Fruit fly (Drosophila melanogaster): ENCODE data around the gene Reph.
A peak's percentile ranks its signal among the peaks of the same experiment; 100 is the strongest.

The Reph gene

DNA sequence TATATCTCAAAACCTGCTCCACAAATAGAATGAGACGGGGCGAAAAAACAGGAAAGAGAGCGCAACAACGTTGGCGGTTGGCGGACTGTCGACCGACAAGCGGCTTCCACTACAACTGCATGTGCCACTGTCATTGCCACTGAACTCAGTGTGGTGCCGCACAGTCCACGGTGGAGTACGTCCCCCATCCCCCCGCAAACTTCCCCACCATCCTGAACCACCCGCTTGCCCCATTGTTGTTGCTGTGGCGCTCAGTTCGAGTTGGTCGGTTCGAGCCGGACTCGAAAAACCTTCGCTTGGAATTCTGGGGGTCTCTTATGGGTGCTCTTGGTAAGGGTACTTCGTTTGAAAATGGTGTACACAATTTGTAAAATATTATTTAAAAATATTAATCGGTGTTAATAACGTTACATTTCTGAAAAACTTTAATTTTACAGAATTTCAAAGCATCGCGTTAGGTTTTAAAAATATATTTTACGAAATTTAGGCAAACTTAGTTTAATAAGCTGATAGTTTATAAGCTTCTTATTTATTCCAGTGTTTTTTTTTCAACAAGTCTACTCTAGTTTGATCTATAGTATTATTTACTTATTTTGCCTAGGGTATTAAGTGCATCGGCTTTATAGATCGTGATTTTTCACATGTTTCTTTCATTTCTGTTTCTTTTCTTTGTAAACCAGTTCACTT is 30.3 kb upstream of the Reph start (continued):
- TF ChIP-seq PHDP (tag; optimal IDR thresholded peaks at IDR 0.05) (peak; percentile 66), CG10979 (tag; optimal IDR thresholded peaks at IDR 0.05) (peak; percentile 70), CG13424 (tag; optimal IDR thresholded peaks at IDR 0.05) (peak; percentile 75), fd64A (GFP tag; optimal IDR thresholded peaks at IDR 0.05) (no peak), CG10147 (GFP tag; optimal IDR thresholded peaks at IDR 0.05) (peak; percentile 61), bowl (GFP tag; IDR thresholded peaks at IDR 0.05) (peak; percentile 71), CG6175 (GFP tag; IDR thresholded peaks at IDR 0.05) (peak; percentile 99), CG2199 (GFP tag; IDR thresholded peaks at IDR 0.05) (peak; percentile 86), CG11723 (GFP tag; optimal IDR thresholded peaks at IDR 0.05) (peak; percentile 51), Spps (tag; optimal IDR thresholded peaks at IDR 0.05) (peak; percentile 3), otp (GFP tag; IDR thresholded peaks at IDR 0.05) (0 out of 3 replicates have a peak, but pooled peaks have one; percentile 51), ewg (GFP tag; optimal IDR thresholded peaks at IDR 0.05) (no peak), croc (GFP tag; conservative IDR thresholded peaks at IDR 0.05) (peak; percentile 27; the same call in 1 of the 3 replicates), CG1602 (GFP tag; optimal IDR thresholded peaks at IDR 0.05) (peak; percentile 55), NC2α (GFP tag; optimal IDR thresholded peaks at IDR 0.05) (no peak), klu (GFP tag; IDR thresholded peaks at IDR 0.05) (0 out of 2 replicates have a peak, but pooled peaks have one; percentile 19), zfh1 (GFP tag; IDR thresholded peaks at IDR 0.05) (no peak), Usf (GFP tag; optimal IDR thresholded peaks at IDR 0.05) (peak; percentile 29), CG5180 (GFP tag; optimal IDR thresholded peaks at IDR 0.05) (peak; percentile 76), prd (optimal IDR thresholded peaks at IDR 0.05) (no peak), prd (GFP tag; IDR thresholded peaks at IDR 0.05) (peak; percentile 47; the same call in 1 of the 3 replicates), CG1603 (tag; optimal IDR thresholded peaks at IDR 0.05) (no peak), CG16815 (GFP tag; optimal IDR thresholded peaks at IDR 0.05) (peak; percentile 46), cg (GFP tag; optimal IDR thresholded peaks at IDR 0.05) (peak; percentile 44), D19B (GFP tag; optimal IDR thresholded peaks at IDR 0.05) (peak; percentile 25), CG15011 (GFP tag; optimal IDR thresholded peaks at IDR 0.05) (peak; percentile 38), CG2678 (tag; optimal IDR thresholded peaks at IDR 0.05) (peak; percentile 82), CG15269 (tag; optimal IDR thresholded peaks at IDR 0.05) (peak; percentile 66), CG9932 (GFP tag; IDR thresholded peaks at IDR 0.05) (peak; percentile 32; the same call in 1 of the 2 replicates), chinmo (GFP tag; IDR thresholded peaks at IDR 0.05; ENCODE audit: partially characterized antibody) (peak; percentile 94), CG12744 (GFP tag; optimal IDR thresholded peaks at IDR 0.05) (peak; percentile 22), mam (GFP tag; optimal IDR thresholded peaks at IDR 0.05) (peak; percentile 7), Nf-YC (tag; optimal IDR thresholded peaks at IDR 0.05) (peak; percentile 53), sc (optimal IDR thresholded peaks at IDR 0.05) (no peak), sc (GFP tag; optimal IDR thresholded peaks at IDR 0.05) (peak; percentile 57), CG4328 (GFP tag; optimal IDR thresholded peaks at IDR 0.05) (peak; percentile 29), CG7357 (GFP tag; IDR thresholded peaks at IDR 0.05) (0 out of 3 replicates have a peak, but pooled peaks have one; percentile 18), trem (tag; optimal IDR thresholded peaks at IDR 0.05) (peak; percentile 43), CG10543 (GFP tag; optimal IDR thresholded peaks at IDR 0.05) (peak; percentile 64), Pdp1 (GFP tag; optimal IDR thresholded peaks at IDR 0.05) (peak; percentile 6 to 9), NC2β (GFP tag; optimal IDR thresholded peaks at IDR 0.05) (no peak), en (GFP tag; optimal IDR thresholded peaks at IDR 0.05) (no peak), bcd (GFP tag; optimal IDR thresholded peaks at IDR 0.05) (peak; percentile 68), ind (GFP tag; optimal IDR thresholded peaks at IDR 0.05) (peak; percentile 34), CG14710 (tag; optimal IDR thresholded peaks at IDR 0.05) (peak; percentile 71), CG12391 (tag; optimal IDR thresholded peaks at IDR 0.05) (peak; percentile 80), odd (GFP tag; optimal IDR thresholded peaks at IDR 0.05) (peak; percentile 78), CG34422 (GFP tag; IDR thresholded peaks at IDR 0.05) (peak; percentile 23; the same call in 1 of the 3 replicates), ranshi (GFP tag; IDR thresholded peaks at IDR 0.05) (no peak)
